Worm (Caenorhabditis elegans): ENCODE measurements around the gene C16C8.9.

DNA sequence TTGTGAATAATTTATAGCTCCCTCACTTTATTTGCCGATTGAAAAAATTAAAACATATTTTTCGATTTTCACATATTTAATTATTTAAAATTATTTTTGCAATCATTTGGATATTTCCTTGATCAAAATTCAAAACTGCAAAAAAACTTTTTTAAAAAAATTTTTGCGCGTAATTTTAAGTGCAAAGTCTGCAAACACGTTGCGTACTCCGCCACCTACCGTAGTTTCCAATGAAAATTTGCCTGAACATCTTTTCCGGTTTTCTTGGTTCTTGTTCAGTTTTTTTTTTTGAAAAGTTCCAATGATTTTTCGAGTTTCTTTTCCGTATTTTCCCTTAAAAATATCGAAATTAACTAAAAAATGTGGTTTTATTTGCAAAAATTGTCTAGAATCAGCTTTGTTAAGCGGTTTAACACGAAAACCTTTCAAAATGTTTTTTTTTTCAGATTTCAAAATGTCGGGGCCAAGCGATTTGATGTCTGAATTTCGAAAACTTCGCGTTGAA, 14.2 kb downstream of the C16C8.9 start, which contains the start of gene C16C8.25:
- TF ChIP-seq him-1 (tag; optimal IDR thresholded peaks at IDR 0.05) (no peak), W03F9.2 (tag; optimal IDR thresholded peaks at IDR 0.05) (no peak), dao-5 (tag; optimal IDR thresholded peaks at IDR 0.05) (no peak)

Measured in whole organism, L4/young adult.